Worm (Caenorhabditis elegans) whole organism, L4/young adult: ENCODE results near the gene dhs-13.

Source experiments
- W03F9.2 ChIP-seq: fragments of 150-350 bp; optimal IDR thresholded peaks from 2 replicates; lab custom pipeline; 2014; ENCODE audit warnings: missing biosample characterization, missing genetic modification characterization
- dao-5 ChIP-seq: sonication (generic microtip); optimal IDR thresholded peaks from 2 replicates; lab custom pipeline; 2016; ENCODE audit warnings: missing genotype, missing genetic modification characterization, moderate library complexity, missing compliant biosample characterization

ce11 chrV:1752496-1752895 is 19.0 kb downstream of the dhs-13 start, which contains the start of gene ZK697.1:
- TF ChIP-seq dao-5, result no peak
- TF ChIP-seq W03F9.2, result no peak
